Fruit fly (Drosophila melanogaster): Measurements from ENCODE around the gene lectin-21Cb.

Gene lectin-21Cb

DNA sequence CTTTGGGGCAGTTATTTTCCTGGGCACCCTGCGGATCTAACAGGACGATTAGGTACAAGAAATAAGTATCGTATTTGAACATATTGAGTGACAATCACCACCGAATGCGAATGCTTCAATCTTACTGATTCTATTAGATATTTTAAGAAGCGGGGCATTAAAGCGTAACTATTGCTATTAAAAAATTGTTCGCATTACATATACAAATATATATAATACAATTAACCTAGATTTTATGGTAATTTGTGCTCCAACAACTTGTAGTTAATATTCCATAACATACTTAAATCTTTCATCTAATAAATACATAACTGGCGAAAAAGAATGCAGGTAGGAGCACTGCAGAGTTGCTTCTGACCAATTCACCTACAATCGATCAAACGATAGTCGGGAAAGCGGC lies at the start of gene lectin-21Cb:
Gene lectin-21Cb (minus strand): TSS at position 101 of the 400 bp plus-strand sequence.
- no peak for TF ChIP-seq noc (tag; optimal IDR thresholded peaks at IDR 0.05)

DNA sequence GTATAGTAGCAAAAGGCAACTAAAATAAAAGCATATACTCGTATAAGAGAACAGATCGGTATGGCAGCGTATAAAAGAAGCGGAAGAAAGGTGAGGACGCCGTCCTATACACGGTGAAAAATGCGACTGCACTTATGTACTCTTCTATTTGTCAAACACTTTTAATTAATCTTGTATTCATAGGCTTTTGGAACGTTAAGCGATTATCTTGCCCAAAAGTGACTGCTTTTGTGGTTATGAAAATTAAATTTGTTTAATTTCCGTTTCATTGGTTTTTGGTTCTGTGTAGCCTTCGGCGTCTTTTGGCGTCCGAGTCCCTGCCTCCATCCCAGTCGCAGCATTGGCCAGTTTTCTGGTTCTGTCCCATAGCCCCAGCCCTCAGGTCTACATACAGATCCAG lies 49.8 kb upstream of the lectin-21Cb start:
- no peak for TF ChIP-seq noc (tag; optimal IDR thresholded peaks at IDR 0.05)

DNA sequence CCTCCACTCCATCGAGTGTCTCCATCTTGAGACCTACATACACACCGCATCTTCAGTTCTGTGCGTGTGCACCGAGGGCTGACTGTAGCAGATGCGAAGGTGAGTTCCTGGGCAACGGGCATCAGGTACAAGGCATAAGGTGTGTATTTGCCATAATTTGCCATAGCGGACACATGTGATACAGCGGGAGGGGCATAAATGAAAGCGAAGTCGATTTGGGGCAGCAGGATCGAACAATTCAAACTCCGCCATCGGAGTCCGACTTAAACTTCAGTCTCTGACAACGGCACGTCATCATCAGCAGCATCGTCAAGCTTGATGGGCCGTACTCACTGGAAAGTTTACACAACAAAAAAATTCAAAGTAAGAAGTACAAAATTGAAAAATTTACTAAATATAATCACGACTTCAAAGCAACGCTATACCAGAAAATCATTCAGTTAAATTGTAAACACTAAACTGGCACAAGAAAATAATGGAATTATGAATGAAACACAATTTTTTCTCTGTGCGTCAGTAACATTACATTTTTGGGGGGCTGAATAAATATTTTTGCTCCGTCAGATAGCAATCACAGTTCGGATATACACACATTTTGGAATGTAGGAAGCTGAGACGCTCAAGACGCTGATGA lies 48.1 kb upstream of the lectin-21Cb start:
- TF ChIP-seq noc (tag; optimal IDR thresholded peaks at IDR 0.05), result no peak

DNA sequence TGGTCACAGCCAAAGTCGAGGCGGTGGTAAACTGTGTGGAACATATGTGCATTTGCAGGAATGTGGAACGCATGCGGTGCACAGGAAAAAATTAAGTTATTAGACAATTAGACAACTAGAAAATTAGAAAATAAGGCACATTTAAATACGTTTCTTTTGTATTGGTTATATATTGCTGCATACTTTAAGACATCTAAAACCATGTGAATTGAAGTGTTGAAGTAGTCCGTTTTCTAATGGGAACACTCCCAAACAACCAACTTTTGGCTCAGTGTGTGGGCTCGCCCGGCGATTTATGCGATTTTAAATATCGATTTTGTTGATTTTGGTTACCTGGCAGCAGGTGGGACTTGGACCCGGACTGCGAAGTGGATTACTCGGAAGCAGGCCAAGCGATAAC lies 43.3 kb upstream of the lectin-21Cb start:
- TF ChIP-seq noc (tag; optimal IDR thresholded peaks at IDR 0.05), result no peak

DNA sequence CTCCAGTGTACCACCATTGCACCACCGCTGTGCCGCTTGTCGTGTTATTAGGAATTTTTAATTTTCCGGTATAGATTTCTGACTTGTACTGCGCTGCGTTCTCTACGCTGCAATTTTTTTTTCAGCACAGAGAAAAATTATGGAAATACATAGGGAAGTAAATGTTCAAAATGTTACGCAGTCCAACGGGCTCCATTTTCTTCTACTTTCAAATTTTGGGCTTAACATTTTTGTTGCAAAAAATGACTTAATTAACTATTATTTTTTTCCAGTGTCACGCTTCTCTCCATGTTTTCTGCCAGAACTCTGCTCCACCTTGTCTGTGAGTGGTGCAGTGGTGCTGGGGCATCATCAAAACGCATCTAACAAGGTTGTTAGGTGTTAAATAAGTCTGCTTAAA lies 40.0 kb upstream of the lectin-21Cb start:
- TF ChIP-seq noc (tag; optimal IDR thresholded peaks at IDR 0.05), result no peak

DNA sequence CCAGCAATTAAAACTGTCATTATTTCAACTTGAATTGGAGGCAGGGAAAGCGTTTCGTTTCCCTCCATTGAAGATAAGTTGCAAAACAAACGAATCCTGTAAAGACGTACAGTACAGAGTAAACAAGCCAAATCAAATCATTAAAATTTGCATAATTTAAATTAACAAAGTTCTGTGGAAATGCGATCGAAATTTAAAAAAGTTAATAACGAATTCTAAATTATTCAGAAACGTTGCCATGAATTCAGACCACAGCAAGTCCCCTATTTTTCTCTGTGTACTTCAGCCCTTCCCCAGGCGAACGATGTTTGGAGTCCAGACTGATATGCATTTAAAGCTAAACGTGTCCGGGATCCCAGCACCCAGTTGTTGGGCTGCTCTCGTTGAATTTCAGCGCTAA lies 37.0 kb upstream of the lectin-21Cb start:
- TF ChIP-seq noc (tag; optimal IDR thresholded peaks at IDR 0.05), result no peak

DNA sequence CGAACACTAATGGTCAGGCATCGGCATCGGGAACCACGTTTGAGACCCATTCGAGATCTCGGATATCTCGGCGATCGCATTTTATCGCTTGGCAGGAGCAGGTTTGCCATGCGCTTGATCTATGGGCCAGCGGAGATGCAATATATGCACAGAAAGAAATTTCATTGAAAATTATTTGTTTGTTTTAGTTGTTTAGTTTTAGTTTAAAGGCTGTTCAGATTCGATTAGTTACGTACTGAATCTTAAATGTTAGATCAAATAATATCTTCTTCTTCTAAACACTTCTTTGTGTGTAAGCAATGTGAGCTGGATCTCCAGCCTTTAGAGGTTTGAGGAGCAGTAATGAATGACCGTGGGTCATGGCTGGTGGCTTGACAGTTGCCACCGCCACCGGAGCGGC lies 32.8 kb upstream of the lectin-21Cb start:
- TF ChIP-seq noc (tag; optimal IDR thresholded peaks at IDR 0.05), result no peak

DNA sequence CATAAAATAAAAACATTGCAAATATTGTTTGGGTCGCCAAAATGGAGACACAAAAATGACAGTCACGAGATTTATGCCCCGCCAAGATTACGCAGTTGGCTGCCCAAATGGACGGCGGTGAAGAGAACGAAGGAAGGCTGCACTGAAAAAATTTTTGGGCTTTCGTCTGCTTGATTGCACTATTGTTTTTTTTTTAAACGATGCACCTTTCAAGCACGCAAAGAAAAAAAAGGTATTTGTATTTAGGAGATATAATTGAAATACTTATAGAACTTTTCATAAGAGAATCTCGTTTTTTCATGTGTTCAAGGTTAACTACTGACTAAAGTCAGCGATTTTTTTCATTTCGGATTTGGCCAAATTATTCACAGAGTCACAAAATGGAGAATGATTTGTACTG lies 29.9 kb upstream of the lectin-21Cb start:
- no peak for TF ChIP-seq noc (tag; optimal IDR thresholded peaks at IDR 0.05)

DNA sequence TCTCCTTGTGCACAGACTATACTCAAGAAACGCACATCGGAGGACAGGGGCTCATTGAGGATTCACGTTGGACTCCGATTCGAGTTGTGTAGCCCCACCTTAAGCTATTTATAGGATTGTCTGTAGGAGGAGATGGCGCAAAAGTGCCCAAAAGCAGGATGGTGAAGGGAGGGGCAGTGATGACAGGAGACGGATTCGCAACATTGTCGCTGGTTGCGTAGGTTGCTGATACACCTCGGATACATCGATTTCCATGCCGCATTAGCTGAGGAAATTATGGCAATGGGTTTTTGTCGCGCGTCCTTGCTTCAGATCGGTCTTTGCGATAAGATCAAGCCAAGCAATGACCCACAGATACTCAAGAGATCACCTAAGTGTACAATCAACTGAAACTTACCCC lies 26.6 kb upstream of the lectin-21Cb start:
- TF ChIP-seq noc (tag; optimal IDR thresholded peaks at IDR 0.05), result no peak

DNA sequence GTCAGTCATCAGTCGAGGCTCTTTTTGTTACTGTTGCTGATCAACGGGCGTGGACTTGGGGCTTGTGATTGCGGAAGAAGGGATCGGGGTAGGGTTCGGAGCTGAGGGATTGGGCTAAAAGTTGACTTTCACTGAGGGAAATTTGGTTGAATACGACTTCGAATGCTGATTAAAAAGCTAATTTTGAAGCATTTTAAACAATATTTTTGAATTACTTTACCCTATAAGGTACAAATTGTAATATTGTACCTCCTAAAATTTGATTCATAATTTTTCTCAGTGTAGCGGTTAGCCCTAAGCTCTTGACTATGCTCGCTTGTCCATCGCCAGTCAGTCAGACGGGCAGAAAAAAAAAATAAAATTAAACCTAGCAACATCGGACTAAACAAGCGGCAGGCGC lies 25.5 kb upstream of the lectin-21Cb start:
- no peak for TF ChIP-seq noc (tag; optimal IDR thresholded peaks at IDR 0.05)

DNA sequence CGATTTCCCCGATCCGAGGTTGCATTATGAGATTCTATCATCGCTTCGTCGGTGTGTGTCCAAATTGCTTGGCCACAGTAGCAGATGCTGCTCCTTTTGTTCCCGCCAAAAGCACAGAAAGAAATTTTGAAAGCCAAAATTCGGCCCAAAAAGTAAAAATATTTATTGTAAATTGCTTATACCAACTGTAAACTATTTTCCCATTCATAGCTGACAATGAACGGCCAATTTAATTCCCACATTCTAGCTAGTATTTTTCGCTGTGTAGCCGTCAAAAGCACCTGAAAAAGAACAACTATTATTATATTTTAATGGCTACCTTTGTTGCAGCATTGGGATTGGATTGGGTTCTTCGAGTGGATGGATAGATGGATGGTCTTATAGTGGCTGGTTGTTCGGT lies 15.5 kb upstream of the lectin-21Cb start:
- TF ChIP-seq noc (tag; optimal IDR thresholded peaks at IDR 0.05), result no peak

DNA sequence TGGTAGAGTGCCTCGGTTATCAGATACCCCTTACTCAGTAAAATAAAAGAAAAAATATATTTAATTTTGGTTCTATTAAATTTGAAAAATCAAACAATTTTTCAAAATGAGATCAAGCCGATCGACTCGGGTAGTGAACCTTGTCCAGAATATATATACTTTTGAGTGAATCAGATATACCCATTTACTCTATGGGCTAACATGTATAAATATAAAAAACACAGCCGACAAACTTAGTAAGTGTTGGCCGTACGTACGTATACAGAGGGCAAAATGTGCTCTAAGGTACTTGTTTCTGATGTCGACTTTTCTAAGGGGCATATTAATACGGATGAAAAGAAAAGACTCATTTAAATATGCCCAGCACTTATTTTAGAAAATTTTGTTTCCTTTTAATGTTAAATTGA lies 13.2 kb upstream of the lectin-21Cb start:
- TF ChIP-seq noc (tag; optimal IDR thresholded peaks at IDR 0.05), result no peak

DNA sequence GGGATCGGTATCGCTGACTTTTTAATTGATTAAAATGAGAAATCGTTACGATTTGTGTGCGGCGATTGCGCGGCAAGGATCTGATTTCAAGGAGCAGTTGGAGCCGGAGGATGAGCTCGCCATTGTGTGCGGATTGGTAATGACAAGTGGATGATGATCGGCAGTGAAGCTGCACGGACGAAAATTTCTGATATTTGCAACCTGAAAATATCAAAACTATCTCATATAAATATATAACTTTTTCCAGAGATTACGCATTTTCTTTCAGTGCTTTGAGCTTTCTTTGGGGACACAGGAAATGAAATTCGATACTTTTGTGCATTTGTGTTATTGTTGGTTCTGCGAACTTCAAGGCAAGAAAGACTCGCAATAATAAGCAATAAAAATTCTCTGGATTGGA lies 12.2 kb upstream of the lectin-21Cb start:
- TF ChIP-seq noc (tag; optimal IDR thresholded peaks at IDR 0.05), result no peak

DNA sequence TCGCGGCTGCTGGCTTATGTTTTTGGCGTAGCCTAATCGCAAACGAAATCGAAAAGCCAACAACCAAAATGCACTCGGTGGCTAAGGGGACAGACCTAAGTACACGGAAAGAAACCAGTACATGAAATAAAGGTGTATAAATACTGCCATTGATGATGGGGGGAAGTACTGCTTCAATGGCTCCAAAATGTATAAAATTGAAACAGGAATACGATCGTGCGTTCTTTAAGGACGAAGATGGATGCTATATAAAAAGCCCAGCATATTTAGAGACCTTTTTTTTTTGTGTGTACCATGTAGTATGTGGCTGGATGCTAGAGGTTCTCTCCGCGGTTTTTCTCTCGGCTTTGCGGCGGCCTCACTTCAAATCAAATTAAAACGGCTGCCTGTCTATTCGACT lies 9.2 kb upstream of the lectin-21Cb start:
- TF ChIP-seq noc (tag; optimal IDR thresholded peaks at IDR 0.05), result no peak

DNA sequence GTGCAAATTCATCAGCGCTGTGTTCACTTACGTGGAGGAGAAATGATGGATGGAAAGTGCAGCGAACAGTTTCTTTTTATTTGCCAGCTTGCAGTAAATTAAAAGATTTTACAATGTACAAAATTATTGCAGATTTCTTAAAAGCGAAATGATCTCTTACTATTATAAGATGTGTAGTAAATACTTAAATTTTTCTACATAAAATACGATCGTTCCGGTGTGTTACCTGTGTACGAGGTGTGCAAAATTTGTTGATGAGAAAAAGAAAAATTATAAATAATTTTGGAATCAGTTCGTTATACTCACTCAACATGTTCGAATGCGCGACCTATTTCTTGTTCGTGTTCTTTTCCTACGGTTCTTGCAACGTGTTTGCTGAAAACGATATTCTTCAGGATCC lies 4.4 kb upstream of the lectin-21Cb start, which contains the start of gene CG2839:
Gene CG2839 (plus strand): TSS at position 301 of the 400 bp plus-strand sequence.
- TF ChIP-seq noc (tag; optimal IDR thresholded peaks at IDR 0.05), result no peak

DNA sequence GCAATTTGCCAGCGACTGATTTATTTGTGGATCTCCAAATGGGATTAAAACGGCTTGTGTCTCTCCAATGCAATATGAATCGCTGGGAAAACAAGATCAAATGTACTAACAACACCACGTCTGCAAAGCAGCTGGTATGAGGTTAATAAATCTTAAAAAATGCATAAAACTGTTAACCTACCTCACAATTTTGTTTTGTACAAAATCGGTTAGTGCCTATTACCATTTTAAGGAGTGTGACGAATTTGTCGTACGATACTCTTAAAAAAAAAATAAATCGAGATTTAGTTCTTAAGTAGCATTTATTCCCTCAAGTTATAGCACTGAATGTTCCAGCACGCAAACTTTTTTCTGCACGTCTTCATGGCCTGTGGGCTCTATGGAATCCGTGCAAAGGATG lies 3.3 kb upstream of the lectin-21Cb start, which contains the start of gene lectin-21Ca:
Gene lectin-21Ca (plus strand): TSS at position 301 of the 400 bp plus-strand sequence.
- no peak for TF ChIP-seq noc (tag; optimal IDR thresholded peaks at IDR 0.05)

DNA sequence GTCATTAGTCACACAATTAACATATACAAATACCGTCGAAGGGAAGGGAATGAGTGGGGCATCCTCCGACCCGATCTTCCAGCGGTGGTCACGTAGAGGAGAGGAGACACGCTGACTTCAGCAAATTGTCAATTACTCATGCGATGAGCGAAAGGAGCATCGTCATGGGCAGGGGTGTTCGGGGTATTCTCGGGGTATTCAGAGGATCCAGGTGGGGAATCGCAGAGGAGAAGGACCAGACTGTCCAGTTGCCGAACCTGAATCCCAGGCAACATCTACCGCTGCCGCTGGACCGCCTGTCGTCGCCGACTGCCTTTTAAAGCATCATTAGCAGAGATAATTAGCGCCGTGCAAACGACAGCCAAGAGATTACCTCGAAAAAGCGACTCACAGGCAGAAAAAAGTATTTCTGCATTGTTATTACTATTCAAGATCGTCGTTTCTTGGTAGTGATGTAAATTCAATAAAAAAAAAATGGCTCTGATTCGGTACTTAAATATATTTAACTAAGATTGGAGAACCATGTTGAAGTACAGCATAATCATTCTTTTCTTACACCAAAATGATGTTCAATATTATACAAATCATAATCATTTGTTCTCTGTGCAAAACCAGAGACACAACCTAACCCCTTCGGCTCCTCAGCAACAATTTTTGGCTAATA lies 2.3 kb upstream of the lectin-21Cb start:
- no peak for TF ChIP-seq noc (tag; optimal IDR thresholded peaks at IDR 0.05)

DNA sequence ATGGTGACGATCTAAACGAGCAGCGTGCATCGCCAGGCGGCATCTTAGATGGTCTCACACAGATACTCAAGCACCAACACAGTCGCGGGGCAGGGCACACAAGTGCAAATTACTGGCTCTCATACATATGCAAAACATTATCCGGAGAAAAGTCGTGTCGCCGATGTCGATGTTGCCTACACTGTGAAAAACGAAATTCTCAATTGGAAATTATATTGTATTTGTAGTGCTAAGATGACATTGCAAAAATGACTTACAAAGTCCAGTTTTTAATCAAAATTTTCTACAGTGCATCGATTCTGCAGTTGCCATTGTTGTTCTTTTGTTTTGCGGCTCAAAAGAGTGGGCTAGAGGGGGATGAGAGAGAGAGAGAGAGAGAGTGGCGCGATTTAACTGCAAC lies 1.3 kb downstream of the lectin-21Cb start:
- TF ChIP-seq noc (tag; optimal IDR thresholded peaks at IDR 0.05), result no peak
